Worm (Caenorhabditis elegans) whole organism, L2 larva: ENCODE results near the gene srx-119.

Experiments
- R02D3.7 ChIP-seq: fragments of 150-350 bp; optimal IDR thresholded peaks from 2 replicates; lab custom pipeline; 2014; ENCODE audit warnings: missing biosample characterization, missing genetic modification characterization
- ama-1 ChIP-seq: fragments of 150-350 bp; optimal IDR thresholded peaks from 2 replicates; lab custom pipeline; 2018; ENCODE audit warnings: inconsistent platforms
- ceh-82 ChIP-seq: fragments of 150-350 bp; optimal IDR thresholded peaks from 2 replicates; lab custom pipeline; 2014; ENCODE audit warnings: missing biosample characterization, missing genetic modification characterization
- dmd-4 ChIP-seq: sonication (generic microtip); optimal IDR thresholded peaks from 2 replicates; lab custom pipeline; 2017; ENCODE audit warnings: missing biosample characterization, missing genetic modification characterization
- lin-11 ChIP-seq: fragments of 150-350 bp; sonication (generic microtip); optimal IDR thresholded peaks from 2 replicates; lab custom pipeline; 2014; ENCODE audit warnings: missing biosample characterization, missing genetic modification characterization, inconsistent platforms, mixed read lengths
- lin-39 ChIP-seq: fragments of 150-350 bp; optimal IDR thresholded peaks from 2 replicates; lab custom pipeline; 2014; ENCODE audit warnings: missing biosample characterization, missing genetic modification reagents, missing genetic modification characterization
- mdl-1 ChIP-seq, 2 experiments: fragments of 150-350 bp in 1 of 2; sonication (generic microtip) in 1 of 2; optimal IDR thresholded peaks; 2 replicates each; lab custom pipeline; 2017; ENCODE audit warnings: missing biosample characterization in 2 of 2, missing genetic modification characterization in 2 of 2
- nhr-77 ChIP-seq: fragments of 150-350 bp; optimal IDR thresholded peaks from 2 replicates; lab custom pipeline; 2014; ENCODE audit warnings: missing biosample characterization, missing genetic modification characterization
- skn-1 ChIP-seq: sonication (generic microtip); optimal IDR thresholded peaks from 2 replicates; lab custom pipeline; 2017; ENCODE audit warnings: missing biosample characterization, missing genetic modification characterization
- sma-3 ChIP-seq: sonication (generic microtip); optimal IDR thresholded peaks from 2 replicates; lab custom pipeline; 2016; ENCODE audit warnings: missing genetic modification reagents, missing genetic modification characterization, missing compliant biosample characterization
- snpc-4 ChIP-seq: fragments of 150-350 bp; optimal IDR thresholded peaks from 2 replicates; lab custom pipeline; 2014; ENCODE audit warnings: missing biosample characterization, missing genetic modification characterization
- unc-39 ChIP-seq: fragments of 150-350 bp; optimal IDR thresholded peaks from 2 replicates; lab custom pipeline; 2014; ENCODE audit warnings: missing biosample characterization, missing genetic modification characterization
- ztf-11 ChIP-seq: sonication (generic microtip); optimal IDR thresholded peaks from 2 replicates; lab custom pipeline; 2017; ENCODE audit warnings: missing biosample characterization, missing genetic modification characterization
- ztf-4 ChIP-seq: fragments of 150-350 bp; optimal IDR thresholded peaks from 2 replicates; lab custom pipeline; 2014; ENCODE audit warnings: missing biosample characterization, missing genetic modification characterization

ce11 chrII:12572760-12573159 lies 44.7 kb downstream of the srx-119 start, which contains the start of gene Y38E10A.35:
- no peak for TF ChIP-seq dmd-4 (tag; lab: Kevin White, UChicago)
- TF ChIP-seq nhr-77 = no peak
- no peak for TF ChIP-seq lin-39
- TF ChIP-seq ztf-4 (tag; lab: Kevin White, UChicago) = no peak
- TF ChIP-seq skn-1 (tag; lab: Kevin White, UChicago) = no peak
- TF ChIP-seq unc-39 = no peak
- TF ChIP-seq ama-1 (lab: Kevin White, UChicago) = no peak
- TF ChIP-seq lin-11 (tag; lab: Kevin White, UChicago) = no peak
- no peak for TF ChIP-seq mdl-1 (tag; optimal IDR thresholded peaks at IDR 0.05; lab: Kevin White, UChicago)
- no peak for TF ChIP-seq sma-3 (GFP tag; lab: Kevin White, UChicago)
- TF ChIP-seq ceh-82 (tag; lab: Kevin White, UChicago) = no peak
- TF ChIP-seq R02D3.7 = no peak
- no peak for TF ChIP-seq snpc-4 (tag; lab: Kevin White, UChicago)
- TF ChIP-seq ztf-11 (tag; lab: Kevin White, UChicago) = no peak
